Fruit fly (Drosophila melanogaster) ovary, adult (tissue): Measurements from ENCODE around the gene Rac1.

ENCODE experiments used
- CG17801 ChIP-seq: fragments of 200-800 bp; optimal IDR thresholded peaks from 2 replicates; lab custom pipeline; 2019; ENCODE audit warnings: missing biosample characterization, mild to moderate bottlenecking, missing genetic modification characterization, moderate library complexity; ENCODE audit not compliant: partially characterized antibody

Rac1 gene

dm6 chr3L:1302234-1302949 is at the start of gene Rac1, which contains the start of gene Acat2:
Gene Rac1, minus strand, starts transcription at chr3L:1302683.
Gene Acat2, plus strand, starts transcription at chr3L:1302944.
- TF ChIP-seq CG17801 (GFP tag; lab: Kevin White, UChicago), result no peak

dm6 chr3L:1352065-1352464 is 49.6 kb upstream of the Rac1 start:
- TF ChIP-seq CG17801 (GFP tag; lab: Kevin White, UChicago), result peak; percentile 50

DNA sequence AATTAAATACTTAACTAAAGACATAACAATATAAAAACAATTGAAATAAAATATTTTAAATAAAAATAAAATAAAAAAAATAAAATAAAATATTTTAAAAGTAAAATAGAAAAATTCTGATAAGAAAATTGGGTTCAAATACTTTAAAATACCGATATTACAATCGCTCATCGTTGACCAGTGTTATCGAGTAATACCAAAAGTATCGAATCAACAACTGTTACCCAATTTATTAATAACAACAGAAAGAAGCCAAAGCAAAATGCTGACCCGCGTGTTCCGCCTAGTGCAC is 48.4 kb upstream of the Rac1 start, which contains the start of gene CG9166:
Gene CG9166, plus strand, starts transcription at position 193 of the 292 bp plus-strand sequence.
- TF ChIP-seq CG17801 (GFP tag; lab: Kevin White, UChicago), result no peak

- TF ChIP-seq CG17801 (GFP tag; lab: Kevin White, UChicago), result peak; percentile 3
Measured at dm6 chr3L:1349942-1350923, 47.8 kb upstream of the Rac1 start.

- TF ChIP-seq CG17801 (GFP tag; lab: Kevin White, UChicago), result no peak
Measured at dm6 chr3L:1349397-1349796, 46.9 kb upstream of the Rac1 start.

DNA sequence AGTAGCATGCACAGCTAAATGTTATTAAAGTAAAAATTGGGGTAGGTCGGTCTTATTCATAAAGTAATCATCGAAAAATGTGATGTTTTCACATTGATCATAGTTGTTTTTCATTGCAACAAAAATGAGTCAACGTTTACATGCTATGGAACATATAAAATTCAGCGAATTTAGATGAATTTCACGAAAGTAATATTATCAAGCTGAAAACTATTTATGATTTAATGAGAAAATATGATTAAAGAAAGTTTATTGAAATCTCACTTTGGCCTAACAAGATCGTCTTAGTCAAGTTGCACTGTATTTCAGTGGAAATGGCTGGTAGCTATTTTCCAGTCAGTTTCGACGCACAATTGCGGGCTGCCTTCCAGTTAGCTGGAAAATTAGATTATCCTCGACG is 46.5 kb upstream of the Rac1 start:
- no peak for TF ChIP-seq CG17801 (GFP tag; lab: Kevin White, UChicago)

- TF ChIP-seq CG17801 (GFP tag; lab: Kevin White, UChicago), result no peak
Measured at dm6 chr3L:1348248-1348647, 45.8 kb upstream of the Rac1 start.

DNA sequence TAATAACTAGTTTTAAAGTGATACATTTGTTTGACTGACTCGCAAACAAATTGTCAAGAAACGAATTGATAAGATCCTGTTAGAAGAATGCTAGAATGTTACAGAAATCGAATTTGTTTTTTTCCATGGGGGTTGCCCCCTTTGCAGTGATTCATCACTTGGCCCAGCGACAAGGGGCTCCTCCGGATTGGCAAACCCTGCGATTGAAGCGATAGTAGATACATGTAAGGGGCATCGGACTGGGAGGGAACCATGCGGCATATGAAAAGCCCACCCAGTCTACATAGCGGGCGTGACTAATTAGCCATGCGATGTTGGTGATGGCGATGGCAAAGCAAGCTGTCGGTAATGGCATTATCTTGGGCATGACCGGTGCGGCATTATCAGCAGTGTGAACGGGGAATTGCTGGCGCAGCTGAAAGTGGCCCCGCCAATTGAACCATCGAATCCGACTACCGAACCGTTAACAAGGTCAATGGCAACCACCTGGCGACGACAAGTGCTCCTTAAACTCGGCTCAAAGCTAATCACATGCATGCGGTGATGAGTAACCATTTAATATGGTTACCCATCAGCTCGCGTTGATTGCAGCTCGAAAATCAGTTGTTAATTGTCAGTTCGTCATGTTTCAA is 44.6 kb upstream of the Rac1 start:
- TF ChIP-seq CG17801 (GFP tag; lab: Kevin White, UChicago), result no peak

DNA sequence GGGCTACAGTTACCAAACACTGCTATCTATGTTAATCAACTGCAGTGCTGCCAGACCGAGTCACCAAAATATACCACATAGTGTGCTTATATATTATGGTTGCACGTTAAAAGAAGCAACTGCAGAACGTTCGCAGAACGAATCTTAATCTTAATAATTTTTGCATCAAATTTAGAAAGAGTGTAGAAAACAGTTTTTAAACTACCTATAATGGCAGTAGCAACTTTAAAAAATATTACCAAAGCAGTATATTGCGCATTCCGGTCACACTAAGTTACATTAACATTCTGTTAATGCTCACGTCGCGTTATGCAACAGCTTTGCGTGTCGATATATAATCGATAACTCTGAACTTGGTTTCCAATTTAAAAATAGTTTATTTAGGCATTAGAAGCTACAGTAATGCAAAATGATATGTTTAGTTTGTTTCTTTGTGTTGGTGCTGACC is 39.7 kb upstream of the Rac1 start, which contains the start of gene indra:
Gene indra, minus strand, starts transcription at position 271 of the 448 bp plus-strand sequence.
- TF ChIP-seq CG17801 (GFP tag; lab: Kevin White, UChicago), result peak; percentile 41

- no peak for TF ChIP-seq CG17801 (GFP tag; lab: Kevin White, UChicago)
Measured at dm6 chr3L:1335989-1336961, 33.8 kb upstream of the Rac1 start.

DNA sequence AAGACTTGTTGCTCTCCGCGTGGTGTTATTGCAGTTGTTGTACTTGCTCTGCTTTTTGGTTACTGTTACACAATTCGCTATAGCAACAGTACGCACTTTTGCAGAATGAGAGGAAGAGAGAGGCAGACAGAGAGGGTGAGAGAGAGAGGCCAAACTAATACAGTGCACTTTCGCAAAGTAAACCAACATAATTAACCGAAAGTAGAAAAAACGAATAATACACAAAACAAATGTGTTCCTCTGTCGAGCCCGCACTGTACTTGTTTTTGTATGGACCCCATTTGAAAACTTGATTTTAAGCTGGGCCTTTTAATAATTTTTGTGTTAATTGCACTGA is 32.9 kb upstream of the Rac1 start:
- peak; percentile 40 for TF ChIP-seq CG17801 (GFP tag; lab: Kevin White, UChicago)

dm6 chr3L:1334571-1335427 is 32.3 kb upstream of the Rac1 start, which contains the start of the genes Hmbs and CG2211:
Gene Hmbs, plus strand, starts transcription at chr3L:1334889.
Gene CG2211, minus strand, starts transcription at chr3L:1335359.
- TF ChIP-seq CG17801 (GFP tag; lab: Kevin White, UChicago), result peak; percentile 85

DNA sequence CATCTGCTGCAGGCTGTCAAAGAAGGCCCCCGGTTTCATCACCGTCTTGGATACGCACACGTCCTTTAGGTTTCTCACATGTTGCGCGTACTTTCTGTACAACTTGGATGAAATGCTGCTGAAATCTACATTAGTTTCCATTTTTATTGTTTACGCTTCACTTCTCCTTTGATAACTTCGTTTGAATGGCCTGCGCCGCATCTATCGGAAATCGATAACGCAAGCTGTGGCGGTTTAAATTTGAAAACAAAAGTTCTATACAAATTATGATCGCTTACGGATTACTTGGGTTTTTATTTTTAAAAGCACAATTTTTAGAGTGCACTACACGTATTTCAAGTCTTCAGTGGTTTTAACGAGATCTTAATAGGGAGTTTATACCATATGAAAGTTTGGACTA is 30.5 kb upstream of the Rac1 start, which contains the start of gene msd5:
Gene msd5, minus strand, starts transcription at position 174 of the 400 bp plus-strand sequence.
- no peak for TF ChIP-seq CG17801 (GFP tag; lab: Kevin White, UChicago)
